Worm (Caenorhabditis elegans) whole organism, L4/young adult: ENCODE data around the gene sri-48.

Source experiments
- dao-5 ChIP-seq: sonication (generic microtip); optimal IDR thresholded peaks from 2 replicates; lab custom pipeline; 2016; ENCODE audit warnings: missing genotype, missing genetic modification characterization, moderate library complexity, missing compliant biosample characterization
- him-1 ChIP-seq: sonication (generic microtip); optimal IDR thresholded peaks from 2 replicates; lab custom pipeline; 2016; ENCODE audit warnings: missing genotype, missing genetic modification reagents, missing genetic modification characterization, missing compliant biosample characterization

- TF ChIP-seq him-1 (no peak), dao-5 (tag; lab: Kevin White, UChicago) (no peak)
Observed at ce11 chrII:3203415-3203814, 2.3 kb upstream of the sri-48 start, which contains the start of gene sri-50.
